Fruit fly (Drosophila melanogaster): Measurements from ENCODE around the gene Scr.

- TF ChIP-seq ttk (optimal IDR thresholded peaks at IDR 0.05) (no peak), insv (optimal IDR thresholded peaks at IDR 0.05) (no peak)
Measured at dm6 chr3R:6838585-6838984, 11.2 kb downstream of the Scr start.

Data from Kc167 (cell line).